Worm (Caenorhabditis elegans) whole organism, late embryonic: ENCODE data around the gene Y25C1A.6.

Experiments used
- C08G9.2 ChIP-seq: sonication (generic microtip); optimal IDR thresholded peaks from 2 replicates; lab custom pipeline; 2016; ENCODE audit warnings: mild to moderate bottlenecking, missing genetic modification characterization, moderate library complexity, missing compliant biosample characterization
- K02D7.2 ChIP-seq: sonication (generic microtip); optimal IDR thresholded peaks from 2 replicates; lab custom pipeline; 2017; ENCODE audit warnings: mild to moderate bottlenecking, missing genetic modification characterization, missing compliant biosample characterization
- T23F11.4 ChIP-seq: fragments of 200-800 bp; sonication (Bioruptor generic); optimal IDR thresholded peaks from 2 replicates; lab custom pipeline; 2018; ENCODE audit warnings: mild to moderate bottlenecking, missing genetic modification characterization, missing compliant biosample characterization
- Y22D7AL.16 ChIP-seq: sonication (generic microtip); optimal IDR thresholded peaks from 2 replicates; lab custom pipeline; 2016; ENCODE audit warnings: missing genetic modification characterization, missing compliant biosample characterization
- ama-1 ChIP-seq: fragments of 150-350 bp; optimal IDR thresholded peaks from 2 replicates; lab custom pipeline; 2014
- ceh-18 ChIP-seq: sonication (generic microtip); optimal IDR thresholded peaks from 2 replicates; lab custom pipeline; 2016; ENCODE audit warnings: missing genetic modification characterization, missing compliant biosample characterization
- ceh-19 ChIP-seq: fragments of 200-800 bp; sonication (Bioruptor generic); optimal IDR thresholded peaks from 2 replicates; lab custom pipeline; 2018; ENCODE audit warnings: mild to moderate bottlenecking, missing genetic modification characterization, missing compliant biosample characterization
- ceh-22 ChIP-seq: sonication (generic microtip); optimal IDR thresholded peaks from 2 replicates; lab custom pipeline; 2017; ENCODE audit warnings: missing biosample characterization, missing genetic modification characterization
- ceh-31 ChIP-seq: sonication (generic microtip); optimal IDR thresholded peaks from 2 replicates; lab custom pipeline; 2016; ENCODE audit warnings: missing genetic modification characterization, missing compliant biosample characterization
- ceh-34 ChIP-seq: sonication (generic microtip); optimal IDR thresholded peaks from 2 replicates; lab custom pipeline; 2016; ENCODE audit warnings: mild to moderate bottlenecking, missing genetic modification characterization, missing compliant biosample characterization
- ceh-48 ChIP-seq: sonication (generic microtip); optimal IDR thresholded peaks from 2 replicates; lab custom pipeline; 2016; ENCODE audit warnings: missing genetic modification characterization, inconsistent platforms, missing compliant biosample characterization
- ceh-6 ChIP-seq: fragments of 200-800 bp; sonication (Bioruptor generic); optimal IDR thresholded peaks from 2 replicates; lab custom pipeline; 2018; ENCODE audit warnings: mild to moderate bottlenecking, missing genetic modification characterization, missing compliant biosample characterization
- ceh-9 ChIP-seq: sonication (generic microtip); optimal IDR thresholded peaks from 2 replicates; lab custom pipeline; 2016; ENCODE audit warnings: mild to moderate bottlenecking, missing genetic modification characterization, inconsistent platforms, missing compliant biosample characterization
- che-1 ChIP-seq: sonication (generic microtip); optimal IDR thresholded peaks from 2 replicates; lab custom pipeline; 2016; ENCODE audit warnings: mild to moderate bottlenecking, missing genetic modification characterization, missing compliant biosample characterization
- elt-4 ChIP-seq: sonication (generic microtip); optimal IDR thresholded peaks from 2 replicates; lab custom pipeline; 2016; ENCODE audit warnings: missing genetic modification characterization, missing compliant biosample characterization
- eyg-1 ChIP-seq: sonication (generic microtip); optimal IDR thresholded peaks from 2 replicates; lab custom pipeline; 2016; ENCODE audit warnings: missing genotype, missing genetic modification characterization, missing compliant biosample characterization
- fax-1 ChIP-seq: sonication (generic microtip); optimal IDR thresholded peaks from 2 replicates; lab custom pipeline; 2016; ENCODE audit warnings: missing genotype, missing genetic modification characterization, missing compliant biosample characterization
- fkh-6 ChIP-seq: sonication (generic microtip); optimal IDR thresholded peaks from 2 replicates; lab custom pipeline; 2016; ENCODE audit warnings: missing genetic modification characterization, missing compliant biosample characterization
- lim-6 ChIP-seq: sonication (generic microtip); optimal IDR thresholded peaks from 2 replicates; lab custom pipeline; 2016; ENCODE audit warnings: missing genetic modification characterization, missing compliant biosample characterization
- lin-11 ChIP-seq: fragments of 200-800 bp; sonication (Bioruptor generic); optimal IDR thresholded peaks from 2 replicates; lab custom pipeline; 2018; ENCODE audit warnings: mild to moderate bottlenecking, missing genetic modification characterization, missing compliant biosample characterization
- mec-3 ChIP-seq: sonication (generic microtip); optimal IDR thresholded peaks from 2 replicates; lab custom pipeline; 2016; ENCODE audit warnings: borderline replicate concordance, missing genetic modification characterization, missing compliant biosample characterization
- nfya-1 ChIP-seq: sonication (generic microtip); optimal IDR thresholded peaks from 2 replicates; lab custom pipeline; 2017; ENCODE audit warnings: missing genetic modification characterization, mild to moderate bottlenecking, missing compliant biosample characterization, antibody characterized with exemption, moderate library complexity
- nhr-232 ChIP-seq: sonication (generic microtip); optimal IDR thresholded peaks from 2 replicates; lab custom pipeline; 2016; ENCODE audit warnings: missing genetic modification characterization, missing compliant biosample characterization
- npax-4 ChIP-seq: sonication (generic microtip); optimal IDR thresholded peaks from 2 replicates; lab custom pipeline; 2016; ENCODE audit warnings: missing genetic modification characterization, missing compliant biosample characterization
- odd-2 ChIP-seq: sonication (generic microtip); optimal IDR thresholded peaks from 2 replicates; lab custom pipeline; 2017; ENCODE audit warnings: antibody characterized with exemption, mild to moderate bottlenecking, missing genetic modification characterization, missing compliant biosample characterization
- pha-2 ChIP-seq: sonication (generic microtip); optimal IDR thresholded peaks from 2 replicates; lab custom pipeline; 2017; ENCODE audit warnings: mild to moderate bottlenecking, missing genetic modification characterization, missing compliant biosample characterization
- pros-1 ChIP-seq: fragments of 150-350 bp; optimal IDR thresholded peaks from 2 replicates; lab custom pipeline; 2014; ENCODE audit warnings: missing biosample characterization, missing genetic modification reagents, missing genetic modification characterization
- ref-2 ChIP-seq: sonication (generic microtip); optimal IDR thresholded peaks from 2 replicates; lab custom pipeline; 2016; ENCODE audit warnings: missing genetic modification characterization, missing compliant biosample characterization
- rnt-1 ChIP-seq: sonication (generic microtip); optimal IDR thresholded peaks from 2 replicates; lab custom pipeline; 2016; ENCODE audit warnings: missing genetic modification characterization, missing compliant biosample characterization
- sox-2 ChIP-seq: fragments of 200-800 bp; sonication (Bioruptor generic); IDR thresholded peaks from 2 replicates; pipeline ENCODE4 v1.3.6; 2022; ENCODE audit warnings: missing genetic modification reagents, missing genetic modification characterization, missing compliant biosample characterization
- syd-9 ChIP-seq: sonication (generic microtip); optimal IDR thresholded peaks from 2 replicates; lab custom pipeline; 2016; ENCODE audit warnings: mild to moderate bottlenecking, missing genetic modification characterization, moderate library complexity, missing compliant biosample characterization
- tbx-2 ChIP-seq: sonication (generic microtip); optimal IDR thresholded peaks from 2 replicates; lab custom pipeline; 2016; ENCODE audit warnings: missing genetic modification characterization, missing compliant biosample characterization
- ttx-3 ChIP-seq: sonication (generic microtip); optimal IDR thresholded peaks from 2 replicates; lab custom pipeline; 2016; ENCODE audit warnings: missing genetic modification reagents, missing genetic modification characterization, missing compliant biosample characterization
- unc-3 ChIP-seq, 2 experiments: fragments of 200-800 bp in 1 of 2; sonication (Bioruptor generic) in 1 of 2; sonication (generic microtip) in 1 of 2; conservative IDR thresholded peaks in 1 of 2; optimal IDR thresholded peaks in 1 of 2; 2 replicates each; pipeline versions ENCODE4 v1.3.6 to Lab custom; 2016 to 2022; ENCODE audit warnings: missing compliant biosample characterization in 2 of 2, missing genetic modification characterization in 2 of 2, missing genetic modification reagents in 1 of 2
- unc-42 ChIP-seq: sonication (generic microtip); optimal IDR thresholded peaks from 2 replicates; lab custom pipeline; 2016; ENCODE audit warnings: missing genotype, missing genetic modification characterization, missing compliant biosample characterization
- unc-86 ChIP-seq: sonication (generic microtip); optimal IDR thresholded peaks from 2 replicates; lab custom pipeline; 2016; ENCODE audit warnings: missing genetic modification characterization, missing compliant biosample characterization
- zip-5 ChIP-seq: sonication (generic microtip); optimal IDR thresholded peaks from 2 replicates; lab custom pipeline; 2016; ENCODE audit warnings: missing genetic modification characterization, missing compliant biosample characterization
- ztf-16 ChIP-seq: sonication (generic microtip); optimal IDR thresholded peaks from 2 replicates; lab custom pipeline; 2017; ENCODE audit warnings: missing genetic modification characterization, missing compliant biosample characterization

Y25C1A.6 gene

DNA sequence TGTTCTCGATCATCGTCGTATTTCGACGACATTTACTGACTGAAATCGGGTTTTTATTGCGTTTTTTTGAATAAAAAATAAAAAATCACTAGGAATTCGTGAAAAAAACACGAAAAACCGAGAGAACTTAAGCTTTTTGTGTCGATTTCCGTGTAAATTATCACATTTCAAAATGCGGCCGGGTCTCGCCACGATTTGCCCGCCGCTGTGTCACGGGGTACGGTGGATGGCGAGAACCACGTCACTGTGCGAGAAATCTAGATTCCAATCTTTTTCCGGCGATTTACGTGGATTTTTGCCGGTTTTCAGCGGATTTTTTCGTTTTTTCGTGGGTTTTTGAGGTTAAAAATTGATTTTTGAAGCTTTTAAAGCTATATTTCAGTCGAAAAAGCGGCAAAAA is 16.0 kb downstream of the Y25C1A.6 start, which contains the start of gene Y25C1A.8 (continued):
- TF ChIP-seq sox-2 (GFP tag; lab: Robert Waterston, UW) (no peak), ama-1 (no peak), T23F11.4 (GFP tag; lab: Kevin White, UChicago) (peak; percentile 41), ceh-18 (tag; lab: Kevin White, UChicago) (peak; percentile 49), pha-2 (peak; percentile 26), ceh-48 (tag; lab: Kevin White, UChicago) (no peak), pros-1 (tag; lab: Kevin White, UChicago) (no peak), elt-4 (tag; lab: Kevin White, UChicago) (no peak), ttx-3 (tag; lab: Kevin White, UChicago) (no peak), ceh-31 (tag; lab: Kevin White, UChicago) (peak; percentile 79), tbx-2 (tag; lab: Kevin White, UChicago) (peak; percentile 63), lin-11 (tag; lab: Kevin White, UChicago) (no peak), zip-5 (no peak), nfya-1 (peak; percentile 94), npax-4 (tag; lab: Kevin White, UChicago) (no peak), ref-2 (tag; lab: Kevin White, UChicago) (no peak), nhr-232 (tag; lab: Kevin White, UChicago) (no peak), ceh-34 (tag; lab: Kevin White, UChicago) (peak; percentile 93), fkh-6 (no peak), che-1 (tag; lab: Kevin White, UChicago) (peak; percentile 15), ceh-22 (no peak), ceh-19 (GFP tag; lab: Kevin White, UChicago) (peak; percentile 42), C08G9.2 (tag; lab: Kevin White, UChicago) (peak; percentile 35), ceh-9 (tag; lab: Kevin White, UChicago) (no peak)
- TF ChIP-seq, all 69 proteins: peak for 22

DNA sequence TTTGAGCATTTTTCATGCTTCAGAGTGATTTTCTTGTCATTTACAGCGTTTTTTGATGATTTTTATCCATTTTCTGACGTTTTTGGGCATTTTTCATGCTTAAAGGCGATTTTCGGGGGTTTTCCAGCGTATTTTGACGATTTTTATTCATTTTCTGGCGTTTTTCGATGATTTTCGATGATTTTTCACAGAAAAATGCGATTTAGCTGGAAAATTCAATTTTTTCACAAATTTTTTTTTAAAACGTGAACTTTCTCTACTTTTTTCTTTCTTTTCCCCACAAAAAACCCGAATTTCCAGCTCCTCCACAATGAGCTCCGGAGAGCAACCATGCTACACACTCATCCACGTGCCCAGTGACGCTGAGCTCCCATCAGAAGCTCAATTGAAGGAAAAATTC is 17.6 kb downstream of the Y25C1A.6 start, which contains the start of gene copb-1:
Gene copb-1, plus strand, starts transcription at position 301 of the 400 bp plus-strand sequence.
- TF ChIP-seq sox-2 (GFP tag; lab: Robert Waterston, UW) (no peak), K02D7.2 (tag; lab: Kevin White, UChicago) (no peak), ceh-18 (tag; lab: Kevin White, UChicago) (no peak), T23F11.4 (GFP tag; lab: Kevin White, UChicago) (no peak), syd-9 (no peak), ztf-16 (tag; lab: Kevin White, UChicago) (no peak), unc-3 (GFP tag; conservative IDR thresholded peaks at IDR 0.05; lab: Robert Waterston, UW) (no peak), unc-3 (tag; optimal IDR thresholded peaks at IDR 0.05; lab: Kevin White, UChicago) (no peak), ceh-9 (tag; lab: Kevin White, UChicago) (no peak), ceh-34 (tag; lab: Kevin White, UChicago) (no peak), lim-6 (tag; lab: Kevin White, UChicago) (no peak), Y22D7AL.16 (no peak), che-1 (tag; lab: Kevin White, UChicago) (no peak), ceh-6 (GFP tag; lab: Kevin White, UChicago) (no peak), mec-3 (tag; lab: Kevin White, UChicago) (no peak), unc-86 (tag; lab: Kevin White, UChicago) (no peak), fax-1 (tag; lab: Kevin White, UChicago) (no peak), rnt-1 (no peak), unc-42 (no peak)

DNA sequence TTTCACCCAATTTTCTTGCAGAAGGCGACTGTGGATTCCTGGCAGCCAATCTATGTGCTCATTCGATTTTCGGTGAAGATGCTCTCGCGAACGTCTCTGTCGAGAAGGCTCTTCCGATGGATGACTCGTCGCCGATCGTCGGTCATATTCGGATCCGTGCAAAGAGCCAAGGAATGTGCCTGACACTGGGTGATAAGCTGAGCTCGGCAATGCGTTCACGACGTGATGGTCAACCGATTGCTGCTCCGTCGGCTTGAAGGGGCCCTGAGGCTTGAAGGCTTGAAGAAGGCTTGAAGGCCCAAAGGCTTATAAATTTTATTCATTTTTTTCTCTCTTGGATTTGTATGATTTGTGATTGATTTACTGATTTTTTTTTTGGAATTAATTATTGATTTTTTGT is 26.3 kb downstream of the Y25C1A.6 start:
- TF ChIP-seq odd-2 (tag; lab: Kevin White, UChicago) (no peak), ref-2 (tag; lab: Kevin White, UChicago) (no peak), eyg-1 (tag; lab: Kevin White, UChicago) (no peak), ceh-19 (GFP tag; lab: Kevin White, UChicago) (no peak)
